Worm (Caenorhabditis elegans): ENCODE measurements around the gene C49A9.2.

Gene C49A9.2

DNA sequence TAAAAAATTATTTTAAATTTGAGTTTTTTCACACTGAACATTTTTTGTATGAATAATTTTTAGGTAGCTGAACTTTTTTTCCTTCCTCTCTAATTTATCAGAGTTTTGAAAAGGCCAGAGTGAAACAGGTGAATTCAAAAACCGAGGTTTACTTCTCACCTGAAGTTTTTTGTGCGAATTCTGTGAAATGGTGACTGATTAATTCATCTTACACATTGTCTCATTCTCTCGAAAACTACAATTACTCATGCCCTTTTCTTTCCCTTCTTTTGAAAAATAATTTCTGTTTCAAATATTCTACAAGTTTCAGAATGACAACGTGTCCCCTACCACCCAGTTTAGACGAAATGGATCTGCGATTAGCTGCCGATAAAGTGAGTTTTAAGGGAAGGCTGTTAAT, 23.5 kb upstream of the C49A9.2 start, which contains the start of gene tkr-2:
Gene tkr-2 (plus strand): TSS at position 301 of the 400 bp plus-strand sequence.
- TF ChIP-seq F33H1.4 (GFP tag; IDR thresholded peaks at IDR 0.05) (no peak), ztf-22 (GFP tag; optimal IDR thresholded peaks at IDR 0.05) (no peak)

ce11 chrIV:6206294-6206776, 18.9 kb upstream of the C49A9.2 start, which contains the start of gene C49A9.10:
Gene C49A9.10 (minus strand): TSS chrIV:6206344.
- no peak for TF ChIP-seq zfh-2 (GFP tag; conservative IDR thresholded peaks at IDR 0.05)
- TF ChIP-seq attf-5 (GFP tag; optimal IDR thresholded peaks at IDR 0.05), result peak; percentile 49
- peak; percentile 54 for TF ChIP-seq madf-10 (tag; optimal IDR thresholded peaks at IDR 0.05)
- TF ChIP-seq B0019.2 (GFP tag; conservative IDR thresholded peaks at IDR 0.05), result no peak
- 0 out of 2 replicates have a peak, but pooled peaks have one; percentile 34 for TF ChIP-seq hsf-1 (GFP tag; IDR thresholded peaks at IDR 0.05)
- TF ChIP-seq lir-1 (GFP tag; conservative IDR thresholded peaks at IDR 0.05), result peak; percentile 72
- no peak for TF ChIP-seq ceh-58 (GFP tag; IDR thresholded peaks at IDR 0.05)
- TF ChIP-seq ztf-26 (tag; optimal IDR thresholded peaks at IDR 0.05), result peak; percentile 22
- TF ChIP-seq somi-1 (GFP tag; optimal IDR thresholded peaks at IDR 0.05), result peak; percentile 20
- no peak for TF ChIP-seq F55B11.4 (tag; optimal IDR thresholded peaks at IDR 0.05; ENCODE audit: borderline replicate concordance, insufficient read depth)
- TF ChIP-seq tlf-1 (GFP tag; optimal IDR thresholded peaks at IDR 0.05), result peak; percentile 68
- TF ChIP-seq K11D2.4 (GFP tag; IDR thresholded peaks at IDR 0.05), result no peak; the same call in 1 of the 2 replicates
- TF ChIP-seq snpc-4 (GFP tag; optimal IDR thresholded peaks at IDR 0.05), result peak; percentile 81
- peak; percentile 54 to 92 (median 88) for TF ChIP-seq snpc-4 (tag; optimal IDR thresholded peaks at IDR 0.05)
- peak; percentile 58; the same call in 1 of the 2 replicates for TF ChIP-seq ekl-4 (GFP tag; IDR thresholded peaks at IDR 0.05)
- TF ChIP-seq cebp-2 (GFP tag; IDR thresholded peaks at IDR 0.05), result 0 out of 2 replicates have a peak, but pooled peaks have one; percentile 74
- TF ChIP-seq hmg-1.2 (GFP tag; IDR thresholded peaks at IDR 0.05), result peak; percentile 29; the same call in 1 of the 2 replicates
- TF ChIP-seq pha-4 (tag; optimal IDR thresholded peaks at IDR 0.05), result peak; percentile 57
- TF ChIP-seq hmg-20 (GFP tag; IDR thresholded peaks at IDR 0.05), result peak; percentile 65
- no peak for TF ChIP-seq T26A5.8 (tag; optimal IDR thresholded peaks at IDR 0.05)
- peak; percentile 81 for TF ChIP-seq mcd-1 (GFP tag; IDR thresholded peaks at IDR 0.05)
- no peak for TF ChIP-seq hlh-12 (tag; optimal IDR thresholded peaks at IDR 0.05)
- TF ChIP-seq madf-6 (GFP tag; IDR thresholded peaks at IDR 0.05), result no peak; the same call in 1 of the 2 replicates
- no peak for TF ChIP-seq snpc-1.1 (tag; optimal IDR thresholded peaks at IDR 0.05; ENCODE audit: insufficient read depth)
- TF ChIP-seq nfyb-1 (GFP tag; IDR thresholded peaks at IDR 0.05), result peak; percentile 43; the same call in 1 of the 2 replicates
- peak; percentile 60 for TF ChIP-seq akir-1 (GFP tag; optimal IDR thresholded peaks at IDR 0.05)
- TF ChIP-seq dpl-1 (GFP tag; optimal IDR thresholded peaks at IDR 0.05), result peak; percentile 82
- no peak for TF ChIP-seq egl-18 (GFP tag; IDR thresholded peaks at IDR 0.05)
- TF ChIP-seq F49E8.2 (tag; optimal IDR thresholded peaks at IDR 0.05; ENCODE audit: insufficient read depth), result peak; percentile 48
- no peak for TF ChIP-seq ztf-18 (tag; optimal IDR thresholded peaks at IDR 0.05)
- TF ChIP-seq him-1 (tag; optimal IDR thresholded peaks at IDR 0.05), result peak; percentile 77
- no peak for TF ChIP-seq lag-1 (GFP tag; IDR thresholded peaks at IDR 0.05)
- TF ChIP-seq F52B5.7 (tag; optimal IDR thresholded peaks at IDR 0.05), result no peak
- peak; percentile 39; the same call in 1 of the 2 replicates for TF ChIP-seq C06A6.2 (GFP tag; conservative IDR thresholded peaks at IDR 0.05)
- no peak for TF ChIP-seq die-1 (tag; optimal IDR thresholded peaks at IDR 0.05)
- no peak for TF ChIP-seq B0261.1 (tag; optimal IDR thresholded peaks at IDR 0.05)
- TF ChIP-seq F57A8.1 (GFP tag; optimal IDR thresholded peaks at IDR 0.05), result no peak
- TF ChIP-seq D2030.7 (GFP tag; IDR thresholded peaks at IDR 0.05), result peak; percentile 45; the same call in 1 of the 2 replicates
- peak; percentile 77 for TF ChIP-seq efl-1 (GFP tag; optimal IDR thresholded peaks at IDR 0.05)
- TF ChIP-seq madf-3 (GFP tag; IDR thresholded peaks at IDR 0.05), result peak; percentile 68; the same call in 1 of the 2 replicates
- peak in 2 of 3 experiments; percentile 45 to 93 for TF ChIP-seq lin-35 (GFP tag; optimal IDR thresholded peaks at IDR 0.05)
- 0 out of 2 replicates have a peak, but pooled peaks have one; percentile 9 for TF ChIP-seq cebp-1 (GFP tag; IDR thresholded peaks at IDR 0.05)
- TF ChIP-seq cebp-1 (tag; optimal IDR thresholded peaks at IDR 0.05), result no peak
- no peak for TF ChIP-seq snpc-1.3 (tag; optimal IDR thresholded peaks at IDR 0.05; ENCODE audit: insufficient read depth)
